Fruit fly (Drosophila melanogaster) whole organism, prepupa: ENCODE results near the gene CG17751.
A peak's percentile ranks its signal among the peaks of the same experiment; 100 is the strongest.

Experiments
- Blimp-1 ChIP-seq: fragments of 200-800 bp; sonication (Bioruptor generic); optimal IDR thresholded peaks from 3 replicates; lab custom pipeline; 2017; ENCODE audit warnings: missing biosample characterization, missing genetic modification characterization, mild to moderate bottlenecking, moderate library complexity, missing genetic modification reagents
- CG10631 ChIP-seq: fragments of 200-800 bp; sonication (Bioruptor generic); optimal IDR thresholded peaks from 2 replicates; lab custom pipeline; 2016; ENCODE audit warnings: missing biosample characterization, missing genetic modification characterization
- CG11294 ChIP-seq: fragments of 200-800 bp; sonication (Bioruptor generic); IDR thresholded peaks from 2 replicates; pipeline ENCODE4 v1.3.6; 2022; ENCODE audit warnings: missing biosample characterization, missing genetic modification characterization
- CG11762 ChIP-seq: fragments of 200-800 bp; sonication (Bioruptor generic); optimal IDR thresholded peaks from 3 replicates; lab custom pipeline; 2016; ENCODE audit warnings: missing biosample characterization, missing genetic modification characterization; ENCODE audit not compliant: insufficient read depth
- CG16779 ChIP-seq: fragments of 200-800 bp; sonication (Bioruptor generic); optimal IDR thresholded peaks from 3 replicates; lab custom pipeline; 2017; ENCODE audit warnings: missing biosample characterization, mild to moderate bottlenecking, missing genetic modification characterization
- CG31627 ChIP-seq: fragments of 200-800 bp; sonication (Bioruptor generic); optimal IDR thresholded peaks from 3 replicates; lab custom pipeline; 2016; ENCODE audit warnings: missing biosample characterization, missing genetic modification characterization
- CG32006 ChIP-seq: fragments of 200-800 bp; sonication (Bioruptor generic); optimal IDR thresholded peaks from 3 replicates; lab custom pipeline; 2017; ENCODE audit warnings: missing biosample characterization, mild to moderate bottlenecking, missing genetic modification characterization
- CG34406 ChIP-seq: fragments of 200-800 bp; sonication (Bioruptor generic); optimal IDR thresholded peaks from 3 replicates; lab custom pipeline; 2016; ENCODE audit warnings: missing biosample characterization, missing genetic modification characterization
- CG3919 ChIP-seq: fragments of 200-800 bp; sonication (Bioruptor generic); optimal IDR thresholded peaks from 3 replicates; lab custom pipeline; 2016; ENCODE audit warnings: missing biosample characterization, missing genetic modification characterization
- CG6163 ChIP-seq: fragments of 200-800 bp; sonication (Bioruptor generic); IDR thresholded peaks from 3 replicates; pipeline ENCODE4 v1.3.6; 2022; ENCODE audit warnings: missing biosample characterization, missing genetic modification characterization
- CG6276 ChIP-seq: fragments of 200-800 bp; sonication (Bioruptor generic); optimal IDR thresholded peaks from 2 replicates; lab custom pipeline; 2017; ENCODE audit warnings: missing biosample characterization, mild to moderate bottlenecking, missing genetic modification characterization
- CG6792 ChIP-seq: fragments of 200-800 bp; sonication (Bioruptor generic); optimal IDR thresholded peaks from 3 replicates; lab custom pipeline; 2016; ENCODE audit warnings: missing biosample characterization, missing genetic modification characterization
- CG6808 ChIP-seq: fragments of 200-800 bp; sonication (Bioruptor generic); optimal IDR thresholded peaks from 3 replicates; lab custom pipeline; 2017; ENCODE audit warnings: missing biosample characterization, missing genetic modification characterization, mild to moderate bottlenecking, moderate library complexity, missing genetic modification reagents
- CG6854 ChIP-seq: fragments of 200-800 bp; sonication (Bioruptor generic); optimal IDR thresholded peaks from 2 replicates; lab custom pipeline; 2017; ENCODE audit warnings: missing biosample characterization, mild to moderate bottlenecking, missing genetic modification characterization
- CG7368 ChIP-seq: fragments of 200-800 bp; sonication (Bioruptor generic); optimal IDR thresholded peaks from 3 replicates; lab custom pipeline; 2016; ENCODE audit warnings: missing biosample characterization, missing genetic modification characterization
- CG8632 ChIP-seq: fragments of 200-800 bp; sonication (Bioruptor generic); optimal IDR thresholded peaks from 3 replicates; lab custom pipeline; 2016; ENCODE audit warnings: missing biosample characterization, missing genetic modification characterization
- CG9139 ChIP-seq: fragments of 200-800 bp; sonication (Bioruptor generic); optimal IDR thresholded peaks from 3 replicates; lab custom pipeline; 2017; ENCODE audit warnings: missing biosample characterization, mild to moderate bottlenecking, missing genetic modification characterization
- Eip75B ChIP-seq: fragments of 200-800 bp; sonication (Bioruptor generic); optimal IDR thresholded peaks from 3 replicates; lab custom pipeline; 2016; ENCODE audit warnings: missing biosample characterization, missing genetic modification characterization
- Ets21C ChIP-seq: fragments of 200-800 bp; sonication (Bioruptor generic); optimal IDR thresholded peaks from 3 replicates; lab custom pipeline; 2016; ENCODE audit warnings: missing biosample characterization, missing genetic modification characterization
- Ets96B ChIP-seq: fragments of 200-800 bp; optimal IDR thresholded peaks from 2 replicates; lab custom pipeline; 2019; ENCODE audit warnings: missing biosample characterization, mild to moderate bottlenecking, missing genetic modification characterization, moderate library complexity
- Gug ChIP-seq: fragments of 200-800 bp; sonication (Bioruptor generic); IDR thresholded peaks from 2 replicates; pipeline ENCODE4 v1.3.6; 2022; ENCODE audit warnings: missing biosample characterization, missing genetic modification characterization
- Hr39 ChIP-seq: fragments of 200-800 bp; sonication (Bioruptor generic); optimal IDR thresholded peaks from 2 replicates; lab custom pipeline; 2016; ENCODE audit warnings: missing biosample characterization, missing genetic modification characterization
- Met ChIP-seq: fragments of 200-800 bp; sonication (Bioruptor generic); optimal IDR thresholded peaks from 3 replicates; lab custom pipeline; 2016; ENCODE audit warnings: missing biosample characterization, missing genetic modification characterization
- Smox ChIP-seq: fragments of 200-800 bp; sonication (Bioruptor generic); optimal IDR thresholded peaks from 3 replicates; lab custom pipeline; 2016; ENCODE audit warnings: missing biosample characterization, missing genetic modification characterization
- Sox102F ChIP-seq: fragments of 200-800 bp; sonication (Bioruptor generic); optimal IDR thresholded peaks from 2 replicates; lab custom pipeline; 2016; ENCODE audit warnings: missing biosample characterization, mild to moderate bottlenecking, missing genetic modification characterization
- Sox15 ChIP-seq: fragments of 200-800 bp; sonication (Bioruptor generic); optimal IDR thresholded peaks from 3 replicates; lab custom pipeline; 2016; ENCODE audit warnings: missing biosample characterization, missing genetic modification characterization
- achi ChIP-seq: fragments of 200-800 bp; sonication (Bioruptor generic); optimal IDR thresholded peaks from 3 replicates; lab custom pipeline; 2016; ENCODE audit warnings: missing biosample characterization, missing genetic modification characterization
- acj6 ChIP-seq: fragments of 200-800 bp; sonication (Bioruptor generic); optimal IDR thresholded peaks from 3 replicates; lab custom pipeline; 2016; ENCODE audit warnings: missing biosample characterization, missing genetic modification characterization
- cyc ChIP-seq: fragments of 200-800 bp; sonication (Bioruptor generic); optimal IDR thresholded peaks from 3 replicates; lab custom pipeline; 2016; ENCODE audit warnings: missing biosample characterization, missing genetic modification characterization
- dac ChIP-seq: fragments of 200-800 bp; sonication (Bioruptor generic); optimal IDR thresholded peaks from 2 replicates; lab custom pipeline; 2017; ENCODE audit warnings: missing biosample characterization, mild to moderate bottlenecking, missing genetic modification characterization
- dsx ChIP-seq: fragments of 200-800 bp; optimal IDR thresholded peaks from 3 replicates; lab custom pipeline; 2019; ENCODE audit warnings: missing biosample characterization, mild to moderate bottlenecking, missing genetic modification characterization, moderate library complexity; ENCODE audit not compliant: poor library complexity, severe bottlenecking
- esn ChIP-seq: fragments of 200-800 bp; sonication (Bioruptor generic); optimal IDR thresholded peaks from 2 replicates; lab custom pipeline; 2016; ENCODE audit warnings: missing biosample characterization, mild to moderate bottlenecking, missing genetic modification characterization, moderate library complexity
- fkh ChIP-seq: fragments of 200-800 bp; sonication (Bioruptor generic); optimal IDR thresholded peaks from 3 replicates; lab custom pipeline; 2017; ENCODE audit warnings: missing biosample characterization, mild to moderate bottlenecking, missing genetic modification characterization, moderate library complexity
- lz ChIP-seq: fragments of 200-800 bp; sonication (Bioruptor generic); optimal IDR thresholded peaks from 3 replicates; lab custom pipeline; 2016; ENCODE audit warnings: missing biosample characterization, missing genetic modification characterization
- net ChIP-seq: fragments of 200-800 bp; sonication (Bioruptor generic); optimal IDR thresholded peaks from 3 replicates; lab custom pipeline; 2016; ENCODE audit warnings: missing biosample characterization, missing genetic modification characterization
- pdm3 ChIP-seq: fragments of 200-800 bp; sonication (Bioruptor generic); optimal IDR thresholded peaks from 3 replicates; lab custom pipeline; 2016; ENCODE audit warnings: missing biosample characterization, missing genetic modification characterization
- salr ChIP-seq, 2 experiments: fragments of 200-800 bp; sonication (Bioruptor generic); optimal IDR thresholded peaks; 3 replicates each; lab custom pipeline; 2016 to 2018; ENCODE audit warnings: missing biosample characterization in 2 of 2, missing genetic modification characterization in 2 of 2, mild to moderate bottlenecking in 1 of 2
- spab ChIP-seq: fragments of 200-800 bp; sonication (Bioruptor generic); optimal IDR thresholded peaks from 2 replicates; lab custom pipeline; 2017; ENCODE audit warnings: missing biosample characterization, mild to moderate bottlenecking, missing genetic modification characterization, missing genetic modification reagents
- svp ChIP-seq: fragments of 200-800 bp; sonication (Bioruptor generic); peaks from one replicate; lab custom pipeline; 2016; ENCODE audit warnings: missing biosample characterization, missing genetic modification characterization
- topi ChIP-seq: fragments of 200-800 bp; sonication (Bioruptor generic); optimal IDR thresholded peaks from 3 replicates; lab custom pipeline; 2016; ENCODE audit warnings: missing biosample characterization, missing genetic modification characterization
- vri ChIP-seq: fragments of 200-800 bp; sonication (Bioruptor generic); optimal IDR thresholded peaks from 3 replicates; lab custom pipeline; 2016; ENCODE audit warnings: missing biosample characterization, mild to moderate bottlenecking, missing genetic modification characterization

Gene CG17751

DNA sequence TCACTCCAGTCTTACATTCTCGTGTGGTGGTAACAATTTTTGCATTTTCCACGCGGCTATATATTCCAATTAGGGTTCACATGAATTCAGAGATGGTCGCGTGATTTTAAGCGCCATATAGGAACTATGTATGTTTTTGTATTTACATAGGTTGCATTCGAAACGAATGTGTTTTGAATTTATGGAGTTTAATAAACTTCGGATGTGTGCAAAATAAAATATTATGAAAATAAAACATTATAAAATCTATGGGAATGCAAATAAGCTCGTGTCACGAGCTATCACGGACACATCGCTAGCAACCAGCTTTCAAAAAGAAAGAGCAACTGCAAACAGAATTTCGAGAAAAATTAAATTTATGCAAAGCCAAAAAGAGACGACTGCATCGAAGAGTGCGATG lies 23.7 kb upstream of the CG17751 start (continued):
- no peak for TF ChIP-seq Hr39 (GFP tag; lab: Kevin White, UChicago)
- TF ChIP-seq CG10631 = peak; percentile 10
- TF ChIP-seq CG11294 (GFP tag; lab: Robert Waterston, UW) = no peak; the same call in 1 of the 2 replicates
- TF ChIP-seq Blimp-1 = no peak
- no peak for TF ChIP-seq CG16779
- no peak for TF ChIP-seq CG6792
- TF ChIP-seq CG32006 (GFP tag; lab: Kevin White, UChicago) = peak; percentile 13
- no peak for TF ChIP-seq CG9139 (GFP tag; lab: Kevin White, UChicago)
- no peak for TF ChIP-seq Ets21C (GFP tag; lab: Kevin White, UChicago)
- no peak for TF ChIP-seq CG8632 (GFP tag; lab: Kevin White, UChicago)
- no peak for TF ChIP-seq Met (GFP tag; lab: Kevin White, UChicago)
- no peak for TF ChIP-seq CG7368 (GFP tag; lab: Kevin White, UChicago)
- TF ChIP-seq achi (GFP tag; lab: Kevin White, UChicago) = no peak
- no peak for TF ChIP-seq CG11762 (GFP tag; lab: Kevin White, UChicago)
- no peak for TF ChIP-seq pdm3 (GFP tag; lab: Kevin White, UChicago)
- no peak for TF ChIP-seq dac (GFP tag; lab: Kevin White, UChicago)
- TF ChIP-seq acj6 = no peak
- no peak for TF ChIP-seq Eip75B (GFP tag; lab: Kevin White, UChicago)
- TF ChIP-seq cyc = no peak
- no peak for TF ChIP-seq Ets96B (tag; lab: Kevin White, UChicago)

dm6 chr3R:19584818-19585217 lies 22.2 kb upstream of the CG17751 start:
- TF ChIP-seq salr (GFP tag; optimal IDR thresholded peaks at IDR 0.05; lab: Kevin White, UChicago) = no peak
- TF ChIP-seq svp (GFP tag; lab: Kevin White, UChicago) = peak; percentile 43
- TF ChIP-seq Ets21C (GFP tag; lab: Kevin White, UChicago) = no peak
- no peak for TF ChIP-seq dsx (GFP tag; lab: Kevin White, UChicago)
- no peak for TF ChIP-seq CG6276 (GFP tag; lab: Kevin White, UChicago)
- peak; percentile 24 for TF ChIP-seq CG7368 (GFP tag; lab: Kevin White, UChicago)
- TF ChIP-seq acj6 = no peak
- TF ChIP-seq CG34406 (GFP tag; lab: Kevin White, UChicago) = peak; percentile 32
- peak; percentile 30 for TF ChIP-seq net (GFP tag; lab: Kevin White, UChicago)
- TF ChIP-seq pdm3 (GFP tag; lab: Kevin White, UChicago) = peak; percentile 4
- peak; percentile 31 for TF ChIP-seq Met (GFP tag; lab: Kevin White, UChicago)
- peak; percentile 16 for TF ChIP-seq CG6808
- TF ChIP-seq vri (GFP tag; lab: Kevin White, UChicago) = peak; percentile 29
- no peak for TF ChIP-seq CG16779
- TF ChIP-seq Smox = peak; percentile 14
- peak; percentile 4 for TF ChIP-seq CG6854 (GFP tag; lab: Kevin White, UChicago)
- TF ChIP-seq lz (GFP tag; lab: Kevin White, UChicago) = no peak
- peak; percentile 10 for TF ChIP-seq spab
- TF ChIP-seq fkh (GFP tag; lab: Kevin White, UChicago) = peak; percentile 99
- peak; percentile 26 for TF ChIP-seq CG3919 (GFP tag; lab: Kevin White, UChicago)
- TF ChIP-seq esn (GFP tag; lab: Kevin White, UChicago) = peak; percentile 36
- TF ChIP-seq Blimp-1 = peak; percentile 21
- TF ChIP-seq topi (GFP tag; lab: Kevin White, UChicago) = peak; percentile 18
- TF ChIP-seq CG8632 (GFP tag; lab: Kevin White, UChicago) = peak; percentile 1

dm6 chr3R:19586319-19586718 lies 20.7 kb upstream of the CG17751 start:
- TF ChIP-seq CG6163 = no peak
- no peak for TF ChIP-seq acj6
- TF ChIP-seq salr (GFP tag; optimal IDR thresholded peaks at IDR 0.05; lab: Kevin White, UChicago) = no peak
- no peak for TF ChIP-seq pdm3 (GFP tag; lab: Kevin White, UChicago)
- TF ChIP-seq CG8632 (GFP tag; lab: Kevin White, UChicago) = no peak
- TF ChIP-seq CG6808 = no peak
- no peak for TF ChIP-seq spab
- no peak for TF ChIP-seq Ets21C (GFP tag; lab: Kevin White, UChicago)
- TF ChIP-seq Gug = no peak
- TF ChIP-seq CG32006 (GFP tag; lab: Kevin White, UChicago) = no peak
- no peak for TF ChIP-seq Sox15
- TF ChIP-seq fkh (GFP tag; lab: Kevin White, UChicago) = no peak
- TF ChIP-seq dac (GFP tag; lab: Kevin White, UChicago) = no peak
- TF ChIP-seq dsx (GFP tag; lab: Kevin White, UChicago) = no peak
- TF ChIP-seq CG6276 (GFP tag; lab: Kevin White, UChicago) = no peak
- TF ChIP-seq Sox102F (GFP tag; lab: Kevin White, UChicago) = no peak
- no peak for TF ChIP-seq topi (GFP tag; lab: Kevin White, UChicago)
- no peak for TF ChIP-seq CG31627
- no peak for TF ChIP-seq CG9139 (GFP tag; lab: Kevin White, UChicago)
- no peak for TF ChIP-seq CG10631
